Worm (Caenorhabditis elegans): ENCODE results near the gene nas-31.

ce11 chrV:10893510-10894128 lies 28.0 kb downstream of the nas-31 start, which contains the start of gene F32D8.4:
- no peak for TF ChIP-seq tlf-1 (GFP tag; optimal IDR thresholded peaks at IDR 0.05)
- no peak for TF ChIP-seq Y95B8A.8 (GFP tag; IDR thresholded peaks at IDR 0.05)
- TF ChIP-seq ceh-91 (GFP tag; IDR thresholded peaks at IDR 0.05), result no peak
- no peak for TF ChIP-seq lin-26 (GFP tag; IDR thresholded peaks at IDR 0.05)
- no peak for TF ChIP-seq nhr-179 (tag; optimal IDR thresholded peaks at IDR 0.05)
- TF ChIP-seq unc-62 (GFP tag; optimal IDR thresholded peaks at IDR 0.05), result no peak
- no peak for TF ChIP-seq nhr-90 (tag; optimal IDR thresholded peaks at IDR 0.05)

All from whole organism, young adult.